Fruit fly (Drosophila melanogaster) whole organism, wandering third instar larva: ENCODE results near the gene CG4238.

Source experiments
- CG32264 ChIP-seq: fragments of 200-800 bp; sonication (Bioruptor generic); optimal IDR thresholded peaks from 2 replicates; lab custom pipeline; 2016; ENCODE audit warnings: missing biosample characterization, missing genetic modification characterization
- CG9705 ChIP-seq: fragments of 200-800 bp; sonication (Bioruptor generic); optimal IDR thresholded peaks from 2 replicates; lab custom pipeline; 2018; ENCODE audit warnings: missing biosample characterization, mild to moderate bottlenecking, missing genetic modification characterization
- CrebA ChIP-seq: fragments of 200-800 bp; sonication (Bioruptor generic); optimal IDR thresholded peaks from 2 replicates; lab custom pipeline; 2016; ENCODE audit warnings: missing biosample characterization, mild to moderate bottlenecking, missing genetic modification characterization, borderline replicate concordance
- Dfd ChIP-seq: fragments of >200 bp; optimal IDR thresholded peaks from 2 replicates; lab custom pipeline; 2017; ENCODE audit warnings: missing biosample characterization, missing genetic modification characterization
- Dif ChIP-seq: fragments of 200-275, 200-300 bp; sonication (Bioruptor generic); optimal IDR thresholded peaks from 2 replicates; lab custom pipeline; 2018; ENCODE audit warnings: missing biosample characterization, missing genetic modification characterization; ENCODE audit not compliant: partially characterized antibody
- GATAd ChIP-seq: sonication (Bioruptor generic); optimal IDR thresholded peaks from 2 replicates; lab custom pipeline; 2016; ENCODE audit warnings: missing biosample characterization, missing genetic modification characterization
- HLH106 ChIP-seq: fragments of 200-800 bp; optimal IDR thresholded peaks from 3 replicates; lab custom pipeline; 2019; ENCODE audit warnings: missing biosample characterization, mild to moderate bottlenecking, missing genetic modification characterization, moderate library complexity
- Hnf4 ChIP-seq: fragments of 200-800 bp; sonication (Bioruptor generic); optimal IDR thresholded peaks from 2 replicates; lab custom pipeline; 2016; ENCODE audit warnings: missing biosample characterization, mild to moderate bottlenecking, missing genetic modification characterization
- Jra ChIP-seq: sonication (Bioruptor generic); optimal IDR thresholded peaks from 2 replicates; lab custom pipeline; 2016; ENCODE audit warnings: missing biosample characterization, missing genetic modification characterization
- Mio ChIP-seq: sonication (Bioruptor generic); optimal IDR thresholded peaks from 2 replicates; lab custom pipeline; 2016; ENCODE audit warnings: missing biosample characterization, missing genetic modification characterization
- Myc ChIP-seq: fragments of >200 bp; optimal IDR thresholded peaks from 2 replicates; lab custom pipeline; 2017
- N ChIP-seq: fragments of >200 bp; optimal IDR thresholded peaks from 2 replicates; lab custom pipeline; 2018; ENCODE audit warnings: missing biosample characterization, missing external identifiers, missing genetic modification characterization
- OdsH ChIP-seq: fragments of 200-800 bp; sonication (Bioruptor generic); optimal IDR thresholded peaks from 2 replicates; lab custom pipeline; 2016; ENCODE audit warnings: missing biosample characterization, mild to moderate bottlenecking, missing genetic modification characterization
- Rel ChIP-seq, 2 experiments: fragments of 200-800 bp; sonication (Bioruptor generic) in 1 of 2; optimal IDR thresholded peaks; 2 replicates in 1 of 2; 3 replicates in 1 of 2; lab custom pipeline; 2016 to 2019; ENCODE audit warnings: mild to moderate bottlenecking in 2 of 2, missing biosample characterization in 2 of 2, missing genetic modification characterization in 2 of 2, moderate library complexity in 1 of 2
- Sp1 ChIP-seq: fragments of 200-800 bp; sonication (Bioruptor generic); optimal IDR thresholded peaks from 3 replicates; lab custom pipeline; 2019; ENCODE audit warnings: missing biosample characterization, mild to moderate bottlenecking, missing genetic modification characterization, moderate library complexity
- Vsx2 ChIP-seq: fragments of 200-300, 225-300 bp; sonication (Bioruptor generic); optimal IDR thresholded peaks from 2 replicates; lab custom pipeline; 2018; ENCODE audit warnings: missing biosample characterization, missing genetic modification characterization; ENCODE audit not compliant: partially characterized antibody
- br ChIP-seq: fragments of 200-800 bp; sonication (Bioruptor generic); optimal IDR thresholded peaks from 2 replicates; lab custom pipeline; 2016; ENCODE audit warnings: missing biosample characterization, missing genetic modification characterization
- brk ChIP-seq: fragments of 200-800 bp; sonication (Bioruptor generic); optimal IDR thresholded peaks from 2 replicates; lab custom pipeline; 2016; ENCODE audit warnings: missing biosample characterization, mild to moderate bottlenecking, missing genetic modification characterization
- dl ChIP-seq, 2 experiments: fragments of 175-275, 200-275 bp in 1 of 2; fragments of 200-275 bp in 1 of 2; sonication (Bioruptor generic); optimal IDR thresholded peaks; lab custom pipeline; 2018; ENCODE audit warnings: mild to moderate bottlenecking in 2 of 2, missing biosample characterization in 2 of 2, missing genetic modification characterization in 2 of 2, moderate library complexity in 2 of 2; ENCODE audit not compliant: partially characterized antibody in 2 of 2, insufficient read depth in 1 of 2
- dmrt93B ChIP-seq: fragments of 200-800 bp; sonication (Bioruptor generic); optimal IDR thresholded peaks from 2 replicates; lab custom pipeline; 2018; ENCODE audit warnings: missing biosample characterization, mild to moderate bottlenecking, missing genetic modification characterization
- dsf ChIP-seq: sonication (Bioruptor generic); optimal IDR thresholded peaks from 2 replicates; lab custom pipeline; 2016; ENCODE audit warnings: missing biosample characterization, missing genetic modification characterization, borderline replicate concordance
- ey ChIP-seq: fragments of 200-800 bp; sonication (Bioruptor generic); optimal IDR thresholded peaks from 2 replicates; lab custom pipeline; 2016; ENCODE audit warnings: missing biosample characterization, missing genetic modification characterization
- foxo ChIP-seq, 2 experiments: fragments of 200-800 bp; sonication (Bioruptor generic); optimal IDR thresholded peaks; 2 replicates in 1 of 2; 3 replicates in 1 of 2; lab custom pipeline; 2016 to 2017; ENCODE audit warnings: missing biosample characterization in 2 of 2, missing genetic modification characterization in 2 of 2
- h ChIP-seq: fragments of 200-800 bp; sonication (Bioruptor generic); optimal IDR thresholded peaks from 3 replicates; lab custom pipeline; 2016; ENCODE audit warnings: missing biosample characterization, mild to moderate bottlenecking, missing genetic modification characterization
- jim ChIP-seq: fragments of 175-275, 200-325 bp; sonication (Bioruptor generic); optimal IDR thresholded peaks from 2 replicates; lab custom pipeline; 2016; ENCODE audit warnings: missing biosample characterization, mild to moderate bottlenecking, missing genetic modification characterization
- lola ChIP-seq: fragments of >200 bp; optimal IDR thresholded peaks from 2 replicates; lab custom pipeline; 2017; ENCODE audit warnings: missing biosample characterization, missing genetic modification characterization
- pan ChIP-seq: fragments of >200 bp; optimal IDR thresholded peaks from 2 replicates; lab custom pipeline; 2017
- psq ChIP-seq: fragments of 200-800 bp; sonication (Bioruptor generic); optimal IDR thresholded peaks from 3 replicates; lab custom pipeline; 2017; ENCODE audit warnings: missing biosample characterization, mild to moderate bottlenecking, missing genetic modification characterization, moderate library complexity
- rgr ChIP-seq: fragments of 200-800 bp; sonication (Bioruptor generic); optimal IDR thresholded peaks from 3 replicates; lab custom pipeline; 2016; ENCODE audit warnings: missing biosample characterization, mild to moderate bottlenecking, missing genetic modification characterization
- sv ChIP-seq: fragments of 200-800 bp; sonication (Bioruptor generic); optimal IDR thresholded peaks from 3 replicates; lab custom pipeline; 2016; ENCODE audit warnings: missing biosample characterization, missing genetic modification characterization
- tai ChIP-seq: sonication (Bioruptor generic); optimal IDR thresholded peaks from 2 replicates; lab custom pipeline; 2016; ENCODE audit warnings: missing biosample characterization, missing genetic modification characterization

CG4238 gene

DNA sequence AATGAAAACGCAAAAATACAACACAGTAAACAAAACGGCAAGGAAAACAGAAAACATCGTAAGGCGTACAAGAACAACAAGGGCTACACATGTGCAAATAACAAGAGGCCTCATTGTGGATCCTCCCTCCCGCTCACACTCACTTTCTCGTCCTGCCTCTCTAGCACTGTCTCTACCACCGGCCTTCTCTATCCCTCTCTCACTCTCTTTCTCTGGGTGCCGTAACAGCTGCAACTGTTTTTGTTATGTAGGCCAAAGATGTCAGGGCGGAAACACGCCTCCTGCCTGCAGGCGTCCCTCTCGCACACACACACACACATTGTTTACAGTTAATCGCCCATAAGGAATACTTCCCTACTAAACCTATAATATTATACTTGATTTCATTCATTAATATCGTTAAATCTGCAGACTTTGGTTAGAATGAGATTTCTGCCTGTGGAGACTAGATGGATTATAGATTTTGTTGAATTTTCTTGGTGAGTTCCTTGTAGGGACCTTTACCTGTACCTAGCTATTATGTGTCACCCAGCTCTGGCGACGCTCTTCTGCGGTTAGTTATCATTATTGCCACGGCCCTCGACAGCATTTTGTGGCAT is 4.3 kb downstream of the CG4238 start:
- TF ChIP-seq CG32264 (GFP tag; lab: Kevin White, UChicago), result no peak
- no peak for TF ChIP-seq lola (GFP tag; lab: Kevin White, UChicago)
- TF ChIP-seq CG9705 (GFP tag; lab: Kevin White, UChicago), result no peak
- TF ChIP-seq sv (GFP tag; lab: Kevin White, UChicago), result no peak
- TF ChIP-seq Myc (lab: Kevin White, UChicago), result no peak
- TF ChIP-seq OdsH (GFP tag; lab: Kevin White, UChicago), result no peak
- no peak for TF ChIP-seq dmrt93B (GFP tag; lab: Kevin White, UChicago)
- no peak for TF ChIP-seq pan (lab: Kevin White, UChicago)
- TF ChIP-seq Dif, result no peak
- TF ChIP-seq br (GFP tag; lab: Kevin White, UChicago), result no peak
- no peak for TF ChIP-seq Vsx2 (GFP tag; lab: Kevin White, UChicago)
- no peak for TF ChIP-seq brk (GFP tag; lab: Kevin White, UChicago)

DNA sequence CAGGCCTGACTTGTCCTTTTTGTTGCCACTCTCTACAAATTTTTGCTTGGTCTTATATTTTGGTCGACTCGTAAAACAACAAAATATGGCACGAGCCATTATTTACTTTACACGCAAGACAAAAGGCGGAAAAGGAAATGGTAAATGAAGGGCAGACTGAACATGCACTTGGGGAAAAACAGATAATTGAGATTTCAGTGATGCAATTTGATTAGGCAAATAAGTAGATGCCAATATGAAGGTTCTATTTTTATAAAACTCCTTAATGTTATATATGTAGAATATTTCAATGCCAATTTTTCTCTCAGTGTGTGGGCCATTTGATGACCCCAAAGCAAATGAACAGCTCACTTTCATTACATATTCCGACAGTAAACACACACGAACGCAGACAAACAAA is 5.5 kb downstream of the CG4238 start:
- TF ChIP-seq foxo (GFP tag; optimal IDR thresholded peaks at IDR 0.05; lab: Kevin White, UChicago) (no peak), N (GFP tag; lab: Kevin White, UChicago) (no peak), CG32264 (GFP tag; lab: Kevin White, UChicago) (no peak), dmrt93B (GFP tag; lab: Kevin White, UChicago) (no peak), Sp1 (no peak), psq (GFP tag; lab: Kevin White, UChicago) (no peak), jim (GFP tag; lab: Kevin White, UChicago) (no peak), dl (GFP tag; optimal IDR thresholded peaks at IDR 0.05; lab: Kevin White, UChicago; ENCODE audit: insufficient read depth in 1 of 2, partially characterized antibody in 2 of 2) (no peak)

DNA sequence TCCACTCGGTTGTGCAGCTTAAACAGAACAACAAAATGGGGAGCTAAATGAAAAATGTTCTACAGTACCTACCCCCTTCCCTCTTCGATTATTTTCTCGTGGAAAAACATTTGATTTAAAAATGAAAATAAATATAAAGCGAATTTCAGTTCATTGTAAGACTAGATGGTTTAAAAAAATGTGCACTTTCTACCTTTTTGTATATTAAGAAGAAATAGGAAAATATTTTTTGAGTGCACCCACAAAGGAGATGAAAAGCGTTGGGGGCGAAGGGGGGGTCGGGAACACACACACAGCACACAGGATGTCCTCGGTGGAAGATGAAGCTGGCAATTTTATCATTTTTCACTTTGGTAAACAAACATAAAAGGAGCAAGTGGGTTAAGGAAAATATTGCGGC is 13.2 kb downstream of the CG4238 start:
- no peak for TF ChIP-seq HLH106 (tag; lab: Kevin White, UChicago)
- no peak for TF ChIP-seq Dfd (GFP tag; lab: Kevin White, UChicago)
- no peak for TF ChIP-seq rgr (GFP tag; lab: Kevin White, UChicago)
- no peak for TF ChIP-seq Myc (lab: Kevin White, UChicago)
- TF ChIP-seq psq (GFP tag; lab: Kevin White, UChicago), result no peak

DNA sequence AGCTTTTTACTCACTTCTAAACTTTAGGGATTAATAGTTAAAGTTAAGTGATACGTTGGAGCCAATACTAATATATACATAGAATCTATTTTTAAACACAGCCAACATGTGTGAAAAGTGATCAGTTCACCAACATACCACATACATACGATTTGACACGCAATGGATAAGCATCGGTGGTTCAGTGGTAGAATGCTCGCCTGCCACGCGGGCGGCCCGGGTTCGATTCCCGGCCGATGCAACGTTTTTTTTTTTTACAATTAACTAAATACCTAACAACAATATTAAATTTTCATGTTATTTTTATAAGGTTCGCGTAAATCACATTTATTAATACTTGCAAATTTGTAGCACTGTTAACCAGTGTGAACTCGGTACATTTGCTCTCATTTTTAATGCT is 21.9 kb downstream of the CG4238 start:
- no peak for TF ChIP-seq Hnf4 (GFP tag; lab: Kevin White, UChicago)
- TF ChIP-seq psq (GFP tag; lab: Kevin White, UChicago), result no peak
- TF ChIP-seq CG9705 (GFP tag; lab: Kevin White, UChicago), result no peak

DNA sequence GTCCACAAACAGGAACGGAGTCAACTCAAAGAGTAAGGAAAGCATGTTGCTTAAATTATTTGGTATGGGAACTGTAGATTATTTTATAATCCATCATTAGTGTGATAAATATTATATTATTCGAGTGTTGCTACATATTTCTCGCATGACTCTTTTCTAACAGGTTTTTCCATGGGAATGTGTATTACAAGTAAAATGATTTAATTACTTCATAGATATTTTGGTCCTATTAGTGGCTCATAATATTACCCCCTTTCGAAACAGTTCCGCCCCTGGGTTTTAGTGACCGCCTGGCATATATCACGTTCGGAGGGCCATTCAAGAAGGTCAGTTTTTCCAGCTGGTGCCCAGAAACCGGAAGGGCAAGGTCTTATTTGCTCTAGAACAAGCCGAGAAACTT is 22.4 kb downstream of the CG4238 start:
- TF ChIP-seq sv (GFP tag; lab: Kevin White, UChicago) (no peak), jim (GFP tag; lab: Kevin White, UChicago) (no peak), Dif (no peak), rgr (GFP tag; lab: Kevin White, UChicago) (no peak), lola (GFP tag; lab: Kevin White, UChicago) (no peak), ey (no peak), Dfd (GFP tag; lab: Kevin White, UChicago) (no peak), br (GFP tag; lab: Kevin White, UChicago) (no peak), Sp1 (no peak), dmrt93B (GFP tag; lab: Kevin White, UChicago) (no peak), Jra (GFP tag; lab: Kevin White, UChicago) (no peak)
- TF ChIP-seq, all 38 proteins: peak for 0

DNA sequence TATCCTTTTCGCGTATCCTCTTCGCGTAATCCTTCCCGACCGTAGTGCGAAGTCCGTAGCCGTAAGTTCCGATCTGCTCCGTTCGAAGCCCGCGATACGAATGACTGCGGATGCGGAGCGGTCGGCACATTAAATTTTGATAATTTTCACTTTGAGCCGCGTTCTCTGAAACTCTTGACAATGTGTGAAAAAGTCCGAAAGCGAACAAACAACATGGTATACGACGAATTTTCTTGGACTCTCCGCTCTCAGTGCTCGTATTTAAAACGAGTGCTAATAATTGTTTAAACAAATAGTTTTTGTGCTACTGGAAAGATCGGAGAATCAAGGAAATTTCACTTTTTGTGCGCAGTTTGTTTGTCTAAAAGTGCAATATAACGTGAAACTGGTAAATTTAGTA is 26.3 kb downstream of the CG4238 start, which contains the start of gene CG42296:
Gene CG42296 (minus strand): TSS at position 101 of the 400 bp plus-strand sequence.
- TF ChIP-seq tai (GFP tag; lab: Kevin White, UChicago) (no peak), OdsH (GFP tag; lab: Kevin White, UChicago) (no peak), Vsx2 (GFP tag; lab: Kevin White, UChicago) (no peak), Jra (GFP tag; lab: Kevin White, UChicago) (no peak), CrebA (no peak), Mio (GFP tag; lab: Kevin White, UChicago) (no peak), CG32264 (GFP tag; lab: Kevin White, UChicago) (no peak), sv (GFP tag; lab: Kevin White, UChicago) (no peak), GATAd (GFP tag; lab: Kevin White, UChicago) (no peak), dsf (GFP tag; lab: Kevin White, UChicago) (no peak), brk (GFP tag; lab: Kevin White, UChicago) (no peak), lola (GFP tag; lab: Kevin White, UChicago) (no peak), dmrt93B (GFP tag; lab: Kevin White, UChicago) (no peak), HLH106 (tag; lab: Kevin White, UChicago) (no peak), psq (GFP tag; lab: Kevin White, UChicago) (no peak), Rel (GFP tag; optimal IDR thresholded peaks at IDR 0.05; lab: Kevin White, UChicago) (no peak), Rel (tag; optimal IDR thresholded peaks at IDR 0.05; lab: Kevin White, UChicago) (no peak), dl (GFP tag; optimal IDR thresholded peaks at IDR 0.05; lab: Kevin White, UChicago; ENCODE audit: insufficient read depth in 1 of 2, partially characterized antibody in 2 of 2) (no peak), rgr (GFP tag; lab: Kevin White, UChicago) (no peak), h (no peak), foxo (GFP tag; optimal IDR thresholded peaks at IDR 0.05; lab: Kevin White, UChicago) (no peak)
